Worm (Caenorhabditis elegans) whole organism, young adult: ENCODE results near the gene Y45F10B.9.

Experiments
- B0035.1 ChIP-seq: sonication (generic microtip); optimal IDR thresholded peaks from 2 replicates; lab custom pipeline; 2016; ENCODE audit warnings: missing genetic modification characterization, mild to moderate bottlenecking, missing compliant biosample characterization, missing genotype, missing genetic modification reagents
- B0261.1 ChIP-seq: sonication (generic microtip); optimal IDR thresholded peaks from 2 replicates; lab custom pipeline; 2016; ENCODE audit warnings: mild to moderate bottlenecking, missing genetic modification characterization, moderate library complexity, missing compliant biosample characterization
- C06A6.2 ChIP-seq: fragments of 200-800 bp; sonication (Bioruptor generic); conservative IDR thresholded peaks from 2 replicates; pipeline ENCODE4 v1.3.6; 2022; ENCODE audit warnings: missing genetic modification characterization, missing compliant biosample characterization
- F10E7.11 ChIP-seq: sonication (generic microtip); optimal IDR thresholded peaks from 2 replicates; lab custom pipeline; 2017; ENCODE audit warnings: mild to moderate bottlenecking, missing genetic modification characterization, moderate library complexity, missing compliant biosample characterization
- F33H1.4 ChIP-seq: fragments of 200-800 bp; sonication (Bioruptor generic); IDR thresholded peaks from 2 replicates; pipeline ENCODE4 v1.3.6; 2022; ENCODE audit warnings: missing genetic modification reagents, missing genetic modification characterization, missing compliant biosample characterization
- F57A8.1 ChIP-seq: fragments of 200-800 bp; sonication (Bioruptor generic); optimal IDR thresholded peaks from 2 replicates; lab custom pipeline; 2018; ENCODE audit warnings: mild to moderate bottlenecking, missing genetic modification characterization, moderate library complexity, missing compliant biosample characterization
- Y53F4B.3 ChIP-seq: fragments of 200-800 bp; sonication (Bioruptor generic); IDR thresholded peaks from 2 replicates; pipeline ENCODE4 v1.3.6; 2022; ENCODE audit warnings: missing genetic modification reagents, missing genetic modification characterization, missing compliant biosample characterization
- Y67H2A.10 ChIP-seq: fragments of 200-800 bp; sonication (Bioruptor generic); conservative IDR thresholded peaks from 2 replicates; pipeline ENCODE4 v1.3.6; 2022; ENCODE audit warnings: missing genetic modification reagents, missing genetic modification characterization, missing compliant biosample characterization
- Y79H2A.3 ChIP-seq: fragments of 200-800 bp; sonication (Bioruptor generic); conservative IDR thresholded peaks from 2 replicates; pipeline ENCODE4 v1.3.6; 2022; ENCODE audit warnings: missing genetic modification reagents, missing genetic modification characterization, missing compliant biosample characterization
- ama-1 ChIP-seq, 3 experiments: fragments of 150-350 bp in 1 of 3; sonication (generic microtip) in 2 of 3; optimal IDR thresholded peaks; 2 replicates each; lab custom pipeline; 2014 to 2018; ENCODE audit warnings: missing biosample characterization in 2 of 3, missing genetic modification characterization in 2 of 3, missing genetic modification reagents in 2 of 3
- attf-3 ChIP-seq: fragments of 200-800 bp; sonication (Bioruptor generic); conservative IDR thresholded peaks from 2 replicates; pipeline ENCODE4 v1.3.6; 2022; ENCODE audit warnings: missing genetic modification reagents, missing genetic modification characterization, missing compliant biosample characterization
- attf-6 ChIP-seq: fragments of 200-800 bp; sonication (Bioruptor generic); IDR thresholded peaks from 2 replicates; pipeline ENCODE4 v1.3.6; 2022; ENCODE audit warnings: missing genetic modification reagents, missing genetic modification characterization, missing compliant biosample characterization
- ccch-3 ChIP-seq: fragments of 200-800 bp; sonication (Bioruptor generic); optimal IDR thresholded peaks from 2 replicates; lab custom pipeline; 2018; ENCODE audit warnings: mild to moderate bottlenecking, missing genetic modification characterization, missing compliant biosample characterization
- dpff-1 ChIP-seq: sonication (generic microtip); optimal IDR thresholded peaks from 2 replicates; lab custom pipeline; 2017; ENCODE audit warnings: mild to moderate bottlenecking, missing genetic modification characterization, missing compliant biosample characterization
- egl-18 ChIP-seq: fragments of 200-800 bp; sonication (Bioruptor generic); IDR thresholded peaks from 2 replicates; pipeline ENCODE4 v1.3.6; 2022; ENCODE audit warnings: missing genetic modification reagents, missing genetic modification characterization, missing compliant biosample characterization
- egl-44 ChIP-seq: fragments of 200-800 bp; sonication (Bioruptor generic); IDR thresholded peaks from 2 replicates; pipeline ENCODE4 v1.3.6; 2022; ENCODE audit warnings: missing genetic modification reagents, missing genetic modification characterization, missing compliant biosample characterization
- him-1 ChIP-seq: sonication (generic microtip); optimal IDR thresholded peaks from 2 replicates; lab custom pipeline; 2016; ENCODE audit warnings: missing genotype, missing genetic modification reagents, missing genetic modification characterization, missing compliant biosample characterization
- hmg-1.2 ChIP-seq: fragments of 200-800 bp; sonication (Bioruptor generic); IDR thresholded peaks from 2 replicates; pipeline ENCODE4 v1.3.6; 2022; ENCODE audit warnings: missing genetic modification reagents, missing genetic modification characterization, missing compliant biosample characterization
- hmg-20 ChIP-seq: fragments of 200-800 bp; sonication (Bioruptor generic); IDR thresholded peaks from 2 replicates; pipeline ENCODE4 v1.3.6; 2022; ENCODE audit warnings: missing genetic modification reagents, missing genetic modification characterization, missing compliant biosample characterization
- hsf-1 ChIP-seq: fragments of 200-800 bp; sonication (Bioruptor generic); IDR thresholded peaks from 2 replicates; pipeline ENCODE4 v1.3.6; 2022; ENCODE audit warnings: missing genetic modification reagents, missing genetic modification characterization, missing compliant biosample characterization
- lag-1 ChIP-seq: fragments of 200-800 bp; sonication (Bioruptor generic); IDR thresholded peaks from 2 replicates; pipeline ENCODE4 v1.3.6; 2022; ENCODE audit warnings: missing genetic modification reagents, missing genetic modification characterization, missing compliant biosample characterization
- lin-35 ChIP-seq, 3 experiments: fragments of 150-350 bp in 2 of 3; sonication (generic microtip) in 1 of 3; optimal IDR thresholded peaks; 2 replicates each; lab custom pipeline; 2014 to 2018; ENCODE audit warnings: missing biosample characterization in 3 of 3, missing genetic modification characterization in 3 of 3, missing genetic modification reagents in 3 of 3
- lsy-27 ChIP-seq: sonication (generic microtip); optimal IDR thresholded peaks from 2 replicates; lab custom pipeline; 2017; ENCODE audit warnings: missing genetic modification characterization, mild to moderate bottlenecking, missing compliant biosample characterization, antibody characterized with exemption, missing genotype, borderline replicate concordance; ENCODE audit not compliant: insufficient read depth
- madf-10 ChIP-seq: sonication (generic microtip); optimal IDR thresholded peaks from 2 replicates; lab custom pipeline; 2016; ENCODE audit warnings: mild to moderate bottlenecking, missing genetic modification characterization, missing compliant biosample characterization
- madf-6 ChIP-seq: fragments of 200-800 bp; sonication (Bioruptor generic); IDR thresholded peaks from 2 replicates; pipeline ENCODE4 v1.3.6; 2022; ENCODE audit warnings: missing genetic modification reagents, missing genetic modification characterization, missing compliant biosample characterization
- madf-8 ChIP-seq: fragments of 200-800 bp; sonication (Bioruptor generic); conservative IDR thresholded peaks from 2 replicates; pipeline ENCODE4 v1.3.6; 2022; ENCODE audit warnings: missing genetic modification reagents, missing genetic modification characterization, missing compliant biosample characterization
- mel-28 ChIP-seq: sonication (generic microtip); optimal IDR thresholded peaks from 2 replicates; lab custom pipeline; 2016; ENCODE audit warnings: borderline replicate concordance, mild to moderate bottlenecking, missing genetic modification characterization, missing compliant biosample characterization
- mes-4 ChIP-seq: sonication (generic microtip); optimal IDR thresholded peaks from 2 replicates; lab custom pipeline; 2016; ENCODE audit warnings: missing genotype, missing genetic modification characterization, missing compliant biosample characterization
- mxl-1 ChIP-seq: sonication (generic microtip); optimal IDR thresholded peaks from 2 replicates; lab custom pipeline; 2016; ENCODE audit warnings: missing genetic modification characterization, missing compliant biosample characterization
- nhr-120 ChIP-seq: fragments of 200-800 bp; sonication (Bioruptor generic); IDR thresholded peaks from 2 replicates; pipeline ENCODE4 v1.3.6; 2022; ENCODE audit warnings: missing genetic modification characterization, missing compliant biosample characterization
- nhr-80 ChIP-seq: sonication (generic microtip); optimal IDR thresholded peaks from 2 replicates; lab custom pipeline; 2016; ENCODE audit warnings: missing genetic modification characterization, missing compliant biosample characterization
- pbrm-1 ChIP-seq: fragments of 200-800 bp; sonication (Bioruptor generic); IDR thresholded peaks from 2 replicates; pipeline ENCODE4 v1.3.6; 2022; ENCODE audit warnings: missing genetic modification reagents, missing genetic modification characterization, missing compliant biosample characterization
- sea-2 ChIP-seq: fragments of 200-800 bp; sonication (Bioruptor generic); IDR thresholded peaks from 2 replicates; pipeline ENCODE4 v1.3.6; 2022; ENCODE audit warnings: missing genetic modification characterization, missing compliant biosample characterization
- snpc-1.1 ChIP-seq: sonication (generic microtip); optimal IDR thresholded peaks from 2 replicates; lab custom pipeline; 2017; ENCODE audit warnings: missing genetic modification characterization, mild to moderate bottlenecking, missing compliant biosample characterization, antibody characterized with exemption, moderate library complexity, missing genotype, missing genetic modification reagents; ENCODE audit not compliant: insufficient read depth
- snpc-3.4 ChIP-seq: sonication (generic microtip); optimal IDR thresholded peaks from 2 replicates; lab custom pipeline; 2017; ENCODE audit warnings: missing genetic modification characterization, mild to moderate bottlenecking, missing compliant biosample characterization, antibody characterized with exemption, moderate library complexity, missing genotype, missing genetic modification reagents
- snpc-4 ChIP-seq, 5 experiments: fragments of 150-350 bp in 1 of 5; sonication (generic microtip) in 4 of 5; optimal IDR thresholded peaks; 2 replicates each; lab custom pipeline; 2014 to 2018; ENCODE audit warnings: missing genetic modification characterization in 5 of 5, missing biosample characterization in 3 of 5, antibody characterized with exemption in 2 of 5, mild to moderate bottlenecking in 2 of 5, missing compliant biosample characterization in 2 of 5, missing genotype in 2 of 5, moderate library complexity in 2 of 5, missing genetic modification reagents in 1 of 5
- sptf-2 ChIP-seq: fragments of 200-800 bp; sonication (Bioruptor generic); optimal IDR thresholded peaks from 2 replicates; lab custom pipeline; 2018; ENCODE audit warnings: mild to moderate bottlenecking, missing genetic modification characterization, missing compliant biosample characterization
- tbp1 ChIP-seq: fragments of 200-800 bp; sonication (Bioruptor generic); optimal IDR thresholded peaks from 2 replicates; lab custom pipeline; 2018; ENCODE audit warnings: mild to moderate bottlenecking, missing genetic modification characterization, missing compliant biosample characterization
- tlf-1 ChIP-seq: fragments of 200-800 bp; sonication (Bioruptor generic); optimal IDR thresholded peaks from 2 replicates; lab custom pipeline; 2018; ENCODE audit warnings: mild to moderate bottlenecking, missing genetic modification characterization, missing compliant biosample characterization
- zfh-2 ChIP-seq: fragments of 200-800 bp; sonication (Bioruptor generic); conservative IDR thresholded peaks from 2 replicates; pipeline ENCODE4 v1.3.6; 2022; ENCODE audit warnings: missing genetic modification reagents, missing genetic modification characterization, missing compliant biosample characterization
- ztf-22 ChIP-seq: fragments of 200-800 bp; sonication (Bioruptor generic); optimal IDR thresholded peaks from 2 replicates; lab custom pipeline; 2018; ENCODE audit warnings: mild to moderate bottlenecking, missing genetic modification characterization, moderate library complexity, missing compliant biosample characterization
- ztf-26 ChIP-seq: sonication (generic microtip); optimal IDR thresholded peaks from 2 replicates; lab custom pipeline; 2017; ENCODE audit warnings: missing genetic modification characterization, missing compliant biosample characterization
- ztf-3 ChIP-seq: fragments of 200-800 bp; sonication (Bioruptor generic); optimal IDR thresholded peaks from 2 replicates; lab custom pipeline; 2018; ENCODE audit warnings: mild to moderate bottlenecking, missing genetic modification characterization, missing compliant biosample characterization

Y45F10B.9 gene

ce11 chrIV:13591645-13592044, 6.1 kb downstream of the Y45F10B.9 start, which contains the start of gene tsp-5:
TSS of gene tsp-5 (minus strand) at chrIV:13591745.
- TF ChIP-seq Y53F4B.3 (no peak), tlf-1 (GFP tag; lab: Kevin White, UChicago) (no peak), mxl-1 (tag; lab: Kevin White, UChicago) (no peak), ztf-22 (GFP tag; lab: Kevin White, UChicago) (no peak), snpc-3.4 (tag; lab: Kevin White, UChicago) (no peak), mel-28 (tag; lab: Kevin White, UChicago) (no peak), tbp1 (GFP tag; lab: Kevin White, UChicago) (no peak), ama-1 (optimal IDR thresholded peaks at IDR 0.05; lab: Kevin White, UChicago) (no peak), ama-1 (GFP tag; optimal IDR thresholded peaks at IDR 0.05; lab: Kevin White, UChicago) (no peak), hmg-20 (GFP tag; lab: Robert Waterston, UW) (no peak), F10E7.11 (tag; lab: Kevin White, UChicago) (no peak)

ce11 chrIV:13588544-13589043, 9.1 kb downstream of the Y45F10B.9 start, which contains the start of gene sru-9:
TSS of gene sru-9 (plus strand) at chrIV:13588993.
- peak; percentile 65 for TF ChIP-seq hmg-1.2 (GFP tag; lab: Robert Waterston, UW)
- peak; percentile 25 for TF ChIP-seq snpc-1.1
- peak; percentile 39 for TF ChIP-seq snpc-4 (GFP tag; optimal IDR thresholded peaks at IDR 0.05; lab: Kevin White, UChicago)
- peak in 3 of 4 experiments; percentile 35 to 90 (median 78) for TF ChIP-seq snpc-4 (tag; optimal IDR thresholded peaks at IDR 0.05; lab: Kevin White, UChicago)
- TF ChIP-seq attf-6 (GFP tag; lab: Robert Waterston, UW), result peak; percentile 82

ce11 chrIV:13587175-13587574, 10.5 kb downstream of the Y45F10B.9 start, which contains the start of gene Y45F10B.12:
TSS of gene Y45F10B.12 (plus strand) at chrIV:13587475.
- TF ChIP-seq mes-4 (tag; lab: Kevin White, UChicago), result no peak
- no peak for TF ChIP-seq nhr-80 (tag; lab: Kevin White, UChicago)
- no peak for TF ChIP-seq madf-8 (GFP tag; lab: Robert Waterston, UW)
- no peak for TF ChIP-seq lag-1 (GFP tag; lab: Robert Waterston, UW)
- TF ChIP-seq nhr-120 (GFP tag; lab: Robert Waterston, UW), result no peak
- TF ChIP-seq ccch-3 (GFP tag; lab: Kevin White, UChicago), result no peak
- TF ChIP-seq egl-18 (GFP tag; lab: Robert Waterston, UW), result no peak
- no peak for TF ChIP-seq pbrm-1
- no peak for TF ChIP-seq zfh-2
- no peak for TF ChIP-seq hsf-1
- TF ChIP-seq ztf-26 (tag; lab: Kevin White, UChicago), result no peak
- no peak for TF ChIP-seq sea-2 (GFP tag; lab: Robert Waterston, UW)
- TF ChIP-seq madf-10, result no peak
- TF ChIP-seq sptf-2, result no peak
- TF ChIP-seq ztf-22 (GFP tag; lab: Kevin White, UChicago), result no peak
- no peak for TF ChIP-seq attf-3 (GFP tag; lab: Robert Waterston, UW)
- no peak for TF ChIP-seq him-1
- no peak for TF ChIP-seq F33H1.4 (GFP tag; lab: Robert Waterston, UW)
- no peak for TF ChIP-seq F57A8.1 (GFP tag; lab: Kevin White, UChicago)
- TF ChIP-seq, all 124 proteins: peak for 0

ce11 chrIV:13584646-13585045, 13.1 kb downstream of the Y45F10B.9 start, which contains the start of gene sru-11:
TSS of gene sru-11 (plus strand) at chrIV:13584946.
- TF ChIP-seq B0261.1 (tag; lab: Kevin White, UChicago) (no peak), ama-1 (optimal IDR thresholded peaks at IDR 0.05; lab: Kevin White, UChicago) (no peak), ama-1 (GFP tag; optimal IDR thresholded peaks at IDR 0.05; lab: Kevin White, UChicago) (no peak), C06A6.2 (GFP tag; lab: Robert Waterston, UW) (no peak), hmg-20 (GFP tag; lab: Robert Waterston, UW) (no peak), Y53F4B.3 (no peak), egl-44 (GFP tag; lab: Robert Waterston, UW) (no peak), Y67H2A.10 (no peak), dpff-1 (tag; lab: Kevin White, UChicago) (no peak), Y79H2A.3 (GFP tag; lab: Robert Waterston, UW) (no peak), lin-35 (GFP tag; optimal IDR thresholded peaks at IDR 0.05; lab: Kevin White, UChicago) (no peak), madf-6 (GFP tag; lab: Robert Waterston, UW) (no peak), ztf-3 (GFP tag; lab: Kevin White, UChicago) (no peak), B0035.1 (tag; lab: Kevin White, UChicago) (no peak), lsy-27 (no peak), madf-10 (no peak)
